Worm (Caenorhabditis elegans): ENCODE measurements around the gene T11G6.5.

Gene T11G6.5

ce11 chrIV:10821672-10822304 is 20.8 kb downstream of the T11G6.5 start (continued):
- TF ChIP-seq Y75B8A.6 (GFP tag; IDR thresholded peaks at IDR 0.05): no peak
- no peak for TF ChIP-seq daf-8 (GFP tag; IDR thresholded peaks at IDR 0.05)
- peak; percentile 92 for TF ChIP-seq nhr-25 (tag; optimal IDR thresholded peaks at IDR 0.05; ENCODE audit: borderline replicate concordance, insufficient read depth)
- no peak for TF ChIP-seq ces-1 (GFP tag; optimal IDR thresholded peaks at IDR 0.05)
- no peak for TF ChIP-seq ceh-62 (tag; optimal IDR thresholded peaks at IDR 0.05)
- TF ChIP-seq hlh-11 (tag; optimal IDR thresholded peaks at IDR 0.05): peak; percentile 93
- no peak for TF ChIP-seq php-3 (GFP tag; IDR thresholded peaks at IDR 0.05)
- peak; percentile 63 to 89 for TF ChIP-seq mdl-1 (tag; optimal IDR thresholded peaks at IDR 0.05)
- no peak for TF ChIP-seq Y5F2A.4 (GFP tag; optimal IDR thresholded peaks at IDR 0.05)
- peak; percentile 71; the same call in 1 of the 2 replicates for TF ChIP-seq ctbp-1 (GFP tag; IDR thresholded peaks at IDR 0.05)
- 0 out of 2 replicates have a peak, but pooled peaks have one; percentile 6 for TF ChIP-seq madf-9 (GFP tag; conservative IDR thresholded peaks at IDR 0.05)
- peak; percentile 59 for TF ChIP-seq nhr-6 (tag; optimal IDR thresholded peaks at IDR 0.05)
- TF ChIP-seq lin-15B (tag; optimal IDR thresholded peaks at IDR 0.05): no peak
- TF ChIP-seq F44E2.7 (GFP tag; IDR thresholded peaks at IDR 0.05): no peak
- no peak for TF ChIP-seq lin-29 (GFP tag; IDR thresholded peaks at IDR 0.05)
- TF ChIP-seq cey-2 (tag; optimal IDR thresholded peaks at IDR 0.05; ENCODE audit: borderline replicate concordance, insufficient read depth): no peak
- TF ChIP-seq dve-1 (tag; optimal IDR thresholded peaks at IDR 0.05; ENCODE audit: insufficient read depth): peak; percentile 91
- peak; percentile 40 for TF ChIP-seq ztf-7 (tag; optimal IDR thresholded peaks at IDR 0.05)
- TF ChIP-seq mdt-29 (GFP tag; IDR thresholded peaks at IDR 0.05): no peak
- no peak for TF ChIP-seq duxl-1 (tag; optimal IDR thresholded peaks at IDR 0.05; ENCODE audit: poor library complexity)
- peak; percentile 51; the same call in 1 of the 2 replicates for TF ChIP-seq tra-1 (GFP tag; IDR thresholded peaks at IDR 0.05)
- peak; percentile 94 for TF ChIP-seq rbr-2 (tag; optimal IDR thresholded peaks at IDR 0.05)
- TF ChIP-seq ZK337.2 (GFP tag; IDR thresholded peaks at IDR 0.05): no peak
- no peak for TF ChIP-seq aly-2 (tag; optimal IDR thresholded peaks at IDR 0.05)
- peak; percentile 84 for TF ChIP-seq hmg-1.1 (GFP tag; IDR thresholded peaks at IDR 0.05)
- no peak for TF ChIP-seq zag-1 (tag; optimal IDR thresholded peaks at IDR 0.05)
- no peak; the same call in 1 of the 2 replicates for TF ChIP-seq arid-1 (GFP tag; conservative IDR thresholded peaks at IDR 0.05)
- no peak for TF ChIP-seq unc-39 (tag; optimal IDR thresholded peaks at IDR 0.05)
- peak; percentile 100 for TF ChIP-seq aha-1 (tag)
- peak; percentile 80 for TF ChIP-seq ama-1 (optimal IDR thresholded peaks at IDR 0.05)
- peak; percentile 67 for TF ChIP-seq T20F7.1 (GFP tag; optimal IDR thresholded peaks at IDR 0.05)
- no peak for TF ChIP-seq lir-3 (tag; optimal IDR thresholded peaks at IDR 0.05)
- TF ChIP-seq nhr-102 (tag; optimal IDR thresholded peaks at IDR 0.05): peak; percentile 47
- peak; percentile 64 for TF ChIP-seq lin-13 (GFP tag; optimal IDR thresholded peaks at IDR 0.05)
- peak; percentile 61 for TF ChIP-seq spr-1 (tag; optimal IDR thresholded peaks at IDR 0.05)
- peak in 1 of 2 experiments; percentile 95 for TF ChIP-seq unc-62 (GFP tag; optimal IDR thresholded peaks at IDR 0.05 in 1 of 2)
- TF ChIP-seq unc-62 (tag; optimal IDR thresholded peaks at IDR 0.05): no peak
- TF ChIP-seq lim-7 (GFP tag; IDR thresholded peaks at IDR 0.05): no peak
- peak; percentile 67 for TF ChIP-seq T26A8.4 (GFP tag; IDR thresholded peaks at IDR 0.05)
- peak; percentile 81 for TF ChIP-seq mes-2 (tag; optimal IDR thresholded peaks at IDR 0.05; ENCODE audit: poor library complexity, severe bottlenecking)
- no peak for TF ChIP-seq F26F4.8 (GFP tag; conservative IDR thresholded peaks at IDR 0.05)
- no peak for TF ChIP-seq dmd-9 (GFP tag; IDR thresholded peaks at IDR 0.05)
- TF ChIP-seq zfp-2 (tag; optimal IDR thresholded peaks at IDR 0.05): peak; percentile 6
- no peak; the same call in 1 of the 2 replicates for TF ChIP-seq pha-4 (GFP tag; IDR thresholded peaks at IDR 0.05)
- peak; percentile 88 for TF ChIP-seq pha-4 (tag; optimal IDR thresholded peaks at IDR 0.05)
- TF ChIP-seq ceh-44 (GFP tag; IDR thresholded peaks at IDR 0.05): no peak
- TF ChIP-seq attf-4 (tag; optimal IDR thresholded peaks at IDR 0.05): no peak
- TF ChIP-seq mxl-3 (GFP tag; optimal IDR thresholded peaks at IDR 0.05): peak; percentile 66
- TF ChIP-seq mep-1 (tag; optimal IDR thresholded peaks at IDR 0.05): peak; percentile 96
- TF ChIP-seq pqm-1 (tag; optimal IDR thresholded peaks at IDR 0.05): peak; percentile 33
